Fruit fly (Drosophila melanogaster) whole organism, larva: ENCODE results near the gene CG14556.
A peak's percentile ranks its signal among the peaks of the same experiment; 100 is the strongest.

Source experiments
- noc ChIP-seq: fragments of 200-800 bp; sonication (Bioruptor generic); optimal IDR thresholded peaks from 3 replicates; lab custom pipeline; 2019; ENCODE audit warnings: missing biosample characterization, mild to moderate bottlenecking, missing genetic modification characterization, moderate library complexity

Gene CG14556

DNA sequence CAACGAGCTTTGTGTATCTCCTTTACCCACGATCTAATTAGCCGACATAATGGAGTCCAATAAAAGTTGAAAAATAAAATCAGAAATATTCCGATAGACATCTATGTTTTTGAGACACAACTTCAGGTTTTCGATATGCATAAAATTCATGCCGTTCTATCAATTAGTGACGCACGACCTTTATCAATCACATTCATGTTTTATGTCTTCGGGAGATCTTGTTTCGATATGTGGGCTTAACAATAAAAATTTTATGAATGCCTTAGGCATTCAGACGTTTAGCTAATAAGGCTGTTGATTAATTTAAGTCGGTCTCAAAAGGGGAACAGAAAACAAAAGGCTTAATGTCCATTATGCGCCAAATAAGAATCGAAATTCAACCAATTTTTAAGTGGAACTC, 6.5 kb upstream of the CG14556 start:
- no peak for TF ChIP-seq noc (tag; lab: Kevin White, UChicago)

DNA sequence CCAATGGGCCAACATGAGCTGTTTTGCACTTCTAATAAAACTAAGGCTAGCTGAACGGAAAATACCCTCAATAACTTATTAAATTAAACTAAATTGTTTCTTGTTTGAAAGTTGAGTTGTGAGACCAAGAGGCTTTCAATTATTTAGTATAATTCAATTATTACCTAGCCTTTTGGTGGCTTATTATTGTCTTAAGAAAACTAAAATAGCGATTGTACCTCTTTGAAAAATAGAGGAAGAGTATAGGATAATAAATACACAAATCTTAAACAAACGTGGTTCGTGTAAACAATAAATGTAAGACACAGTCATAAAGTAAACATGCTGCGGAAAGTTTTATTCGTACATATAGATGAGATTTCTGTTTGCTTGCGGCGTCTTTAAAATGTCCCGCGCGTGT, 5.4 kb upstream of the CG14556 start:
- peak; percentile 78 for TF ChIP-seq noc (tag; lab: Kevin White, UChicago)

DNA sequence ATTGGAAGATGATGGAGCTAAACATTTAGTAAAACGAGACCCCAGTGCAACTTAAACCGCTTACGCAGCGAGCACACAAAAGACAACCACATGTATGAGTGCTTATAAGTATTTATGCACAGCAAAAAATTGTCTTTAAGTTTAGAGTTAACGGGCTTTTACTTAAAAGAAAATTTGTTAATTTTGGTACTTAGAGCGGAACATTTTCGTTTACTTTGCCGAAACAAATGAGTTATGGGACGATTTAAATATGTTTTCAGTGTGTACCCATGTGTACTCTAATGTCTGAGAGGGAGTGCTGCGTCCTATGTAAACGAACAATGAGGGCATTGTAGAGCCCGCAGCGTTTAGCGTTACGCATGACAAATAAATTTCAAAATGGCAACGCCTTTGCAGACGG, 4.7 kb upstream of the CG14556 start:
- no peak for TF ChIP-seq noc (tag; lab: Kevin White, UChicago)

dm6 chr3R:26122896-26123295, 3.6 kb upstream of the CG14556 start:
- TF ChIP-seq noc (tag; lab: Kevin White, UChicago), result no peak

DNA sequence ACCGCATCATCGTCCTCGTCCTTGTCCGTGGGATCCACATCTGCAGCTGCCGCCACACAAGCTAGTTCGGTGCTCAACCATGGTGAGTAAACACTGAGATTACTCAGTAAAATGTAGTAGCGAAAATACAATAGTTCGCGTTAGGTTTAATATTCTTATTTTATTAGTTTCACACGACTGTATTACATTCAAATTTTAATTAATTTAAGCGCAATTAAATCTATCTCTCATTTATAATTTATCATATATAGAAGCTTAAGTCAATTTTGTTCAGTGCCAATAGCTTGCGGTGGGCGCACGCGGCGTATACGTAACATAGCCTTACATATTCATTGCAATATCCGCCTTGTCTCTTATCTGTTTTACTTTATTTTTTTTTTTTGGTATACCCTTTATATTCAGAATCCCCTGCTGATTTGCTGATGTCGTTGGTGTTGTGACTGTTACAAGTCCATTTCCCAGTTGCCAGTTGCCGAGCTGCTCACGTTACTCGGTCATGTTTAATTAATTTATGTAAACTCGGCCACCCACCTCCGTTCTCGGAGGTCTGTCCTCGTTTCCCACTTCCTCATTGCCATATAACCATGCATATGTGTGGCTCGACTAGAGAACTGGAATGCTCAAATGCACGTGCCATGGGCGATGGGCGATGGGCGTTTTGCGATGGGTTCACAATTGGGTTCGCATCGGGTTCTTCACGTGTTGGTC, 1.7 kb upstream of the CG14556 start:
- TF ChIP-seq noc (tag; lab: Kevin White, UChicago), result no peak

DNA sequence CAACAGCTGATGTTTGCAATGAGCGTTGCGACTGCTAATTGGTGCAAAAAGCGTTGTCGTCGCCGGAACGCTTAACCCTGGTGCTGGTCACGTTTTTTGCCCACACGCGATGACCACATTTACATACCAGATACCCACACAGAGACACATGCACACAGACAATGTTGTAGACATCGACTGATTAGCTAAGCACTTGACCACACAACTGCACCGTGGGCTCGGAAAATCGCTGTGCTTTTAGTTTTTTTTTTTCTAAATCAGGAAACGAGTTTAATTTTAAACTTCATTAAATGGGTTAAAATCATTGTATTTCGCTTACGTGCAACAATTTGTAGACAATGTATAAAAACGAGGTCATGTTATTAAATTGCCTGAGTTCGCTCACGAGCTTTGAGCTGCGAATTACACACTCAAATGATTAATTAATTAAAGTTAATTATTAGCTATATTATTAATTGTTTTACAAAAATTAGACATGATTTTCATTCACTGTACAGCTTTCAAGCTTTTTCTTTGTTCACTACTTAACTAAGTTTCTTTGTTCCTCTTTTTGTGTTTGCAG, 2.1 kb downstream of the CG14556 start:
- no peak for TF ChIP-seq noc (tag; lab: Kevin White, UChicago)

DNA sequence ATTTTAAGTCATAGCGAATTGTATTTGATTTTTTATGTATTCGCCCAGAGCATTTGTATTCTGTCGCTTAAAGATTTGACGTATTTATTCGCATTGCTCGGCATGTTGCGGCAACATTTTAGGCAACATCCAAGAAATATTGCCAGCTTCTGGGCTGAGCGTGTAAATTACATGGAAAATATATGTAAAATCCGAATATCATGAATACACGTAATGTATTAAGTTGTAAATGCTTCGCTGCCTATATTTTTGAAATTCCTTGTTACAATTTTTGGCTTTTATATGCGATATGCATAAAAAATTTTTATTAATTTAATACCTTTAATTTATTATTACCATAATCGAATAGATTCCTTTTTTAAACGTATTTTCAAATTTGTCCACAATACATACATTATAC, 3.2 kb downstream of the CG14556 start:
- no peak for TF ChIP-seq noc (tag; lab: Kevin White, UChicago)

DNA sequence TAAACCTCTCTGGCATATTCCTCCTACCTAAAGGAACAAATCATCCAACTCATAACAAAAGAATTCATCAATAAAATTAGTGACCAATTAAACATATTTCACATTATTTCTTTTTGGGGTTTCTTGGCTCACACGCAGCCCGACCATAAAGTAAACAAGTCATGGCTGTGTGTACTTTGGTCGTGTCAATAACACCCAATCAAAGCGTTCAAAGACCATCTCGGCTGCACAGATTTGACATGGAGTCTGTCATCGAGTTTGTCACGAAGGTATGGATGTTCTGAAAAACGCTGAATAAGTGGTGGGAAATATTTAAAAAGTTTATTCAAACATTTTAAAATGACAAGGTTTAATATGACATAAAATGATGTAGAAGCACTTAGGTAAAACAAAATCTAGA, 4.1 kb downstream of the CG14556 start:
- no peak for TF ChIP-seq noc (tag; lab: Kevin White, UChicago)

dm6 chr3R:26132854-26133253, 6.4 kb downstream of the CG14556 start, which contains the start of gene CG6142:
CG6142 (plus strand) TSS chr3R:26133154.
- TF ChIP-seq noc (tag; lab: Kevin White, UChicago), result no peak

- no peak for TF ChIP-seq noc (tag; lab: Kevin White, UChicago)
Observed at dm6 chr3R:26137189-26137588, 10.7 kb downstream of the CG14556 start.

DNA sequence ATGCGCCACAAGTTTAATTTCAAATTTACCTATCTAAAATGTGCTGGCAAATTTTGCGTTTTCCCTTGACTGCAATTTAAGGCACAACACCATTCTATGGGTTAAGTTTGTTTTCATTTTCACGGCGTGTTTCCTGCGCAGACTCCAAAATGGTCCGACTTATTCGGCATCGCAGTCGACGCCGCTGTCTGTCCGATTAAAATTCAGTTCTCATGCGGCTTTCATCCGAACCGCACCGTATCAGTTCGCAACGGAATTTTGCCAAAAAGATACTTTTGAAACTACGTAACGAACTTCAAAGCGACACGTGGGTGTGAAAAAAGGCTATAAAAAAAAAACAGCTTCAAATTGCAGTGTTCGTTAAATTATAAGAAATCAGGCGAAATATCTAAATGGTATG, 44.2 kb downstream of the CG14556 start, which contains the start of gene CG31323:
CG31323 (plus strand) TSS at position 204 of the 400 bp plus-strand sequence.
- TF ChIP-seq noc (tag; lab: Kevin White, UChicago), result no peak

- no peak for TF ChIP-seq noc (tag; lab: Kevin White, UChicago)
Observed at dm6 chr3R:26172040-26172439, 45.6 kb downstream of the CG14556 start.
